Fruit fly (Drosophila melanogaster) whole organism, embryonic: Measurements from ENCODE around the gene CG8861.

Experiments
- BEAF-32 ChIP-seq: fragments of 200-800 bp; sonication (Bioruptor generic); optimal IDR thresholded peaks from 3 replicates; lab custom pipeline; 2017; ENCODE audit warnings: missing biosample characterization, missing genetic modification characterization, mild to moderate bottlenecking, moderate library complexity, missing genetic modification reagents
- Hmx ChIP-seq: fragments of 200-800 bp; sonication (Bioruptor generic); optimal IDR thresholded peaks from 2 replicates; lab custom pipeline; 2016; ENCODE audit warnings: missing biosample characterization, missing genetic modification characterization
- Spps ChIP-seq: fragments of 200-800 bp; sonication (Bioruptor generic); optimal IDR thresholded peaks from 2 replicates; lab custom pipeline; 2018; ENCODE audit warnings: missing biosample characterization, mild to moderate bottlenecking, missing genetic modification characterization
- dpn ChIP-seq, 2 experiments: fragments of 200-800 bp; sonication (Bioruptor generic); optimal IDR thresholded peaks; 3 replicates each; lab custom pipeline; 2016; ENCODE audit warnings: missing biosample characterization in 2 of 2, missing genetic modification characterization in 2 of 2
- fru ChIP-seq: fragments of >200 bp; optimal IDR thresholded peaks from 2 replicates; lab custom pipeline; 2017
- usp ChIP-seq: fragments of >200 bp; optimal IDR thresholded peaks from 2 replicates; lab custom pipeline; 2017; ENCODE audit warnings: missing biosample characterization, missing genetic modification characterization

dm6 chr3R:9343645-9344044, 15.3 kb upstream of the CG8861 start:
- no peak for TF ChIP-seq dpn (GFP tag; optimal IDR thresholded peaks at IDR 0.05; lab: Kevin White, UChicago)
- TF ChIP-seq usp, result no peak
- no peak for TF ChIP-seq fru (lab: Kevin White, UChicago)
- TF ChIP-seq Hmx (GFP tag; lab: Kevin White, UChicago), result no peak
- no peak for TF ChIP-seq Spps (tag; lab: Kevin White, UChicago)
- TF ChIP-seq BEAF-32 (GFP tag; lab: Kevin White, UChicago), result no peak
